Fruit fly (Drosophila melanogaster) whole organism, pupa: ENCODE measurements around the gene CG42674.

Experiments
- CG10348 ChIP-seq: fragments of 200-800 bp; sonication (Bioruptor generic); IDR thresholded peaks from 2 replicates; pipeline ENCODE4 v1.3.6; 2022; ENCODE audit warnings: missing biosample characterization, missing genetic modification characterization
- CG12605 ChIP-seq: fragments of 200-800 bp; sonication (Bioruptor generic); IDR thresholded peaks from 2 replicates; pipeline ENCODE4 v1.3.6; 2022; ENCODE audit warnings: missing biosample characterization, missing genetic modification characterization
- CG13204 ChIP-seq: fragments of 200-800 bp; sonication (Bioruptor generic); optimal IDR thresholded peaks from 2 replicates; lab custom pipeline; 2018; ENCODE audit warnings: missing biosample characterization, mild to moderate bottlenecking, missing genetic modification characterization, moderate library complexity
- CG14655 ChIP-seq: fragments of 200-800 bp; sonication (Bioruptor generic); optimal IDR thresholded peaks from 3 replicates; lab custom pipeline; 2017; ENCODE audit warnings: mild to moderate bottlenecking, missing biosample characterization, missing genetic modification reagents, missing genetic modification characterization
- CG15710 ChIP-seq: fragments of 200-800 bp; sonication (Bioruptor generic); optimal IDR thresholded peaks from 2 replicates; lab custom pipeline; 2018; ENCODE audit warnings: missing biosample characterization, mild to moderate bottlenecking, missing genetic modification characterization, moderate library complexity
- CG17806 ChIP-seq: fragments of 200-800 bp; sonication (Bioruptor generic); optimal IDR thresholded peaks from 2 replicates; lab custom pipeline; 2018; ENCODE audit warnings: missing biosample characterization, mild to moderate bottlenecking, missing genetic modification characterization, moderate library complexity
- CG32121 ChIP-seq: fragments of 200-800 bp; sonication (Bioruptor generic); IDR thresholded peaks from 2 replicates; pipeline ENCODE4 v1.3.6; 2022; ENCODE audit warnings: missing biosample characterization, missing genetic modification characterization
- CG34367 ChIP-seq: fragments of 200-800 bp; sonication (Bioruptor generic); optimal IDR thresholded peaks from 2 replicates; lab custom pipeline; 2018; ENCODE audit warnings: missing biosample characterization, mild to moderate bottlenecking, missing genetic modification characterization
- CG4496 ChIP-seq: fragments of 200-800 bp; sonication (Bioruptor generic); IDR thresholded peaks from 3 replicates; pipeline ENCODE4 v1.3.6; 2022; ENCODE audit warnings: missing biosample characterization, missing genetic modification characterization
- CG8159 ChIP-seq: fragments of 200-800 bp; sonication (Bioruptor generic); optimal IDR thresholded peaks from 3 replicates; lab custom pipeline; 2018; ENCODE audit warnings: missing biosample characterization, mild to moderate bottlenecking, missing genetic modification characterization, moderate library complexity
- CG8301 ChIP-seq: fragments of 200-800 bp; sonication (Bioruptor generic); optimal IDR thresholded peaks from 2 replicates; lab custom pipeline; 2018; ENCODE audit warnings: missing biosample characterization, mild to moderate bottlenecking, missing genetic modification characterization
- CG9948 ChIP-seq: fragments of 200-800 bp; sonication (Bioruptor generic); optimal IDR thresholded peaks from 2 replicates; lab custom pipeline; 2018; ENCODE audit warnings: missing biosample characterization, mild to moderate bottlenecking, missing genetic modification characterization, moderate library complexity
- D1 ChIP-seq: fragments of 200-800 bp; sonication (Bioruptor generic); optimal IDR thresholded peaks from 2 replicates; lab custom pipeline; 2018; ENCODE audit warnings: missing biosample characterization, mild to moderate bottlenecking, missing genetic modification characterization, moderate library complexity
- EcR ChIP-seq: fragments of 200-800 bp; sonication (Bioruptor generic); optimal IDR thresholded peaks from 3 replicates; lab custom pipeline; 2019; ENCODE audit warnings: missing biosample characterization, missing genetic modification characterization, mild to moderate bottlenecking, moderate library complexity, missing genetic modification reagents
- Ets98B ChIP-seq: fragments of 200-800 bp; sonication (Bioruptor generic); IDR thresholded peaks from 2 replicates; pipeline ENCODE4 v1.3.6; 2022; ENCODE audit warnings: missing biosample characterization, missing genetic modification characterization
- Pif1A ChIP-seq: fragments of 200-800 bp; sonication (Bioruptor generic); optimal IDR thresholded peaks from 3 replicates; lab custom pipeline; 2016; ENCODE audit warnings: missing biosample characterization, missing genetic modification characterization
- Pif1B ChIP-seq: fragments of 200-800 bp; sonication (Bioruptor generic); optimal IDR thresholded peaks from 3 replicates; lab custom pipeline; 2016; ENCODE audit warnings: missing biosample characterization, missing genetic modification characterization
- Snoo ChIP-seq: fragments of 200-800 bp; sonication (Bioruptor generic); optimal IDR thresholded peaks from 3 replicates; lab custom pipeline; 2017; ENCODE audit warnings: missing biosample characterization, mild to moderate bottlenecking, missing genetic modification characterization, inconsistent platforms
- fd96Ca ChIP-seq: fragments of 200-800 bp; sonication (Bioruptor generic); IDR thresholded peaks from 3 replicates; pipeline ENCODE4 v1.3.6; 2022; ENCODE audit warnings: missing biosample characterization, missing genetic modification characterization
- gl ChIP-seq: fragments of 200-800 bp; sonication (Bioruptor generic); optimal IDR thresholded peaks from 2 replicates; lab custom pipeline; 2018; ENCODE audit warnings: missing biosample characterization, mild to moderate bottlenecking, missing genetic modification characterization
- rn ChIP-seq: fragments of 200-800 bp; sonication (Bioruptor generic); IDR thresholded peaks from 2 replicates; pipeline ENCODE4 v1.3.6; 2022; ENCODE audit warnings: missing biosample characterization, missing genetic modification characterization

Gene CG42674

DNA sequence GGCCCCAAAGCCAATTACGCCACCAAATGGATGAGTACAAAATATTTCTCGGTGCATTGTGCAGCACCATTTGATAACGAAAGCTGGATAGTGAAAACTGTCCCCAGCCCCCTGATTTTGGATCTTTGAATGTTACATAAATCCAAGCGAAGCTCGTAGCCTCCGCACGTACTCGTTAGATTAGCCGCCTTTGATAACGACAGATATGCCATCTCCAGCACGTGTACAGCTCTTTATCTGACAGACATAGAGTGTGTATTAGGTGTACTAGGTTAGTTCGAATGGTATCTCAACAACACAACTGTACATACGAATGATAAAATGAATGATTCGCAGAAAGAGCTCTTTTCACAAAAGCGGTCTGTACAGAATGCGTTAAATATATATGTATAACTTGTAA lies 1.8 kb downstream of the CG42674 start:
- TF ChIP-seq CG8301 (no peak), CG17806 (tag; lab: Kevin White, UChicago) (no peak), CG4496 (GFP tag; lab: Robert Waterston, UW) (no peak), rn (no peak), Pif1B (GFP tag; lab: Kevin White, UChicago) (no peak), Pif1A (GFP tag; lab: Kevin White, UChicago) (no peak), CG8159 (tag; lab: Kevin White, UChicago) (no peak), CG32121 (no peak), Snoo (tag; lab: Kevin White, UChicago) (no peak), CG34367 (tag; lab: Kevin White, UChicago) (no peak), fd96Ca (GFP tag; lab: Robert Waterston, UW) (no peak), gl (tag; lab: Kevin White, UChicago) (no peak), CG15710 (tag; lab: Kevin White, UChicago) (no peak), CG14655 (no peak), CG9948 (tag; lab: Kevin White, UChicago) (no peak), CG13204 (no peak)
- TF ChIP-seq, all 21 proteins: peak for 0

DNA sequence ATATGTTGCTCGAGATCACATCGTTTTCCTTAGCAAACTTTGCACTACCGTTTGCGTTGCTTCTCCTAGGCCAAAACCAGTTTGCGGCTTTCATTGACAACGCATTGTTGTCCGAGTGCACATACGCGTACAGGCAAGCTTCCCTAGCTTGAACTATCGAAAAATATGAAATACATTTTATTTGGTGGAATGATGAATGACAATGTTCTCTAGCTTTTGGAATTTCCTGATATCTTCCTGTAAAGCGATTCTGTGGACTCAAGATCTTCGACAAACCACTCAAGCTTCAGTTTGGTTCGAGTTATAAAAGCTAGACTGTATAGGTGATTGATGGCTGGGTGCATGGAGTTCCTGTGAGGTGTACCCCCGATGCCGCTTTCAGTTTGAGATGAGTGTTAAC lies 2.2 kb downstream of the CG42674 start:
- TF ChIP-seq Snoo (tag; lab: Kevin White, UChicago), result peak; percentile 2
- peak; percentile 88 for TF ChIP-seq Ets98B (GFP tag; lab: Robert Waterston, UW)
- peak; percentile 65; the same call in 1 of the 2 replicates for TF ChIP-seq rn
- TF ChIP-seq CG4496 (GFP tag; lab: Robert Waterston, UW), result peak; percentile 90
- TF ChIP-seq CG12605 (GFP tag; lab: Robert Waterston, UW), result peak; percentile 78
- TF ChIP-seq CG14655, result peak; percentile 92
- peak; percentile 83 for TF ChIP-seq CG9948 (tag; lab: Kevin White, UChicago)
- peak; percentile 90 for TF ChIP-seq Pif1A (GFP tag; lab: Kevin White, UChicago)
- TF ChIP-seq CG10348 (GFP tag; lab: Robert Waterston, UW), result peak; percentile 50; the same call in 1 of the 2 replicates
- peak; percentile 86 for TF ChIP-seq Pif1B (GFP tag; lab: Kevin White, UChicago)
- peak; percentile 94 for TF ChIP-seq fd96Ca (GFP tag; lab: Robert Waterston, UW)
- TF ChIP-seq CG34367 (tag; lab: Kevin White, UChicago), result peak; percentile 85
- peak; percentile 86 for TF ChIP-seq CG17806 (tag; lab: Kevin White, UChicago)
- TF ChIP-seq CG8159 (tag; lab: Kevin White, UChicago), result peak; percentile 85
- TF ChIP-seq CG8301, result peak; percentile 91
- peak; percentile 88 for TF ChIP-seq CG15710 (tag; lab: Kevin White, UChicago)
- peak; percentile 73 for TF ChIP-seq D1 (tag; lab: Kevin White, UChicago)
- peak; percentile 67 for TF ChIP-seq gl (tag; lab: Kevin White, UChicago)
- TF ChIP-seq EcR, result peak; percentile 54
- TF ChIP-seq CG32121, result peak; percentile 81
- TF ChIP-seq CG13204, result peak; percentile 48

DNA sequence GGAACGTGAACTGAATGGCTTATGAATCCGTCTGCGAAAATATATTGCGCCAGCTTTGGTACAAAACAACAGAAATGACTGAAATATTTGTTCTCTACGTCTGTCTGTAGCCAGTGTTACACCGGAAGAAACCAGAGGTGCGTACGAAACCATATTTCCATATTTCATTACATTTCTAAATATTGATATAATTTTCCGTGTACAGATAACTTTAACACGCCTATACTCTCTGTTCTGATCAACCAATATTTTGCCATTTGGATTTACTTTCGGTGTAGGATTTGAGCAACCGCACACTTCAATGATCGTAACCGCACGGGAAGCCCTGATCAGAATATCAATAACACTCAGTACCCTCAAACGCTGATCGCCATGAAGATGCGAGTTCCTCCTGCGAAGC lies 3.4 kb downstream of the CG42674 start:
- TF ChIP-seq Pif1A (GFP tag; lab: Kevin White, UChicago), result peak; percentile 51
- TF ChIP-seq CG8301, result peak; percentile 56
- TF ChIP-seq CG34367 (tag; lab: Kevin White, UChicago), result peak; percentile 58
- TF ChIP-seq EcR, result no peak
- no peak for TF ChIP-seq CG12605 (GFP tag; lab: Robert Waterston, UW)
- peak; percentile 72; the same call in 2 of the 3 replicates for TF ChIP-seq fd96Ca (GFP tag; lab: Robert Waterston, UW)
- peak; percentile 78 for TF ChIP-seq CG4496 (GFP tag; lab: Robert Waterston, UW)
- peak; percentile 64 for TF ChIP-seq CG17806 (tag; lab: Kevin White, UChicago)
- TF ChIP-seq CG9948 (tag; lab: Kevin White, UChicago), result peak; percentile 54
- no peak for TF ChIP-seq gl (tag; lab: Kevin White, UChicago)
- no peak for TF ChIP-seq CG10348 (GFP tag; lab: Robert Waterston, UW)
- no peak for TF ChIP-seq rn
- TF ChIP-seq CG15710 (tag; lab: Kevin White, UChicago), result peak; percentile 57
- peak; percentile 67 for TF ChIP-seq Ets98B (GFP tag; lab: Robert Waterston, UW)
- TF ChIP-seq Snoo (tag; lab: Kevin White, UChicago), result peak; percentile 55
- TF ChIP-seq Pif1B (GFP tag; lab: Kevin White, UChicago), result peak; percentile 60
- TF ChIP-seq CG8159 (tag; lab: Kevin White, UChicago), result peak; percentile 40
- no peak for TF ChIP-seq D1 (tag; lab: Kevin White, UChicago)
- TF ChIP-seq CG32121, result peak; percentile 59; the same call in 1 of the 2 replicates
- TF ChIP-seq CG14655, result peak; percentile 71
- no peak for TF ChIP-seq CG13204

DNA sequence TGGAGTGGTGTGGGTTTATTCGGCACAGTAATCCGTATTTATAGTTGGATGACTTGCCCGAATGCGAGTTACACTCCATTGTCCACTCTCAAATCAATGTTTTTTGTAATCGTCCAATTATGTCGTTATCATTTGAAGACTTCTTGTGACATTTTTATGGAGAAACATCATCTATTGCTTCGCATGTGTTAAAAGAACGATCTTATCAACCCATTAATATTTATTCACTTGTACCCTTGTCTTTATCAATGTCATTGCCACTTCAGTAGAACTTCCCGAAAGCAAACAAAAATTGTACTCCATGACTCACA lies 4.4 kb downstream of the CG42674 start:
- no peak for TF ChIP-seq CG13204
- no peak for TF ChIP-seq EcR
- TF ChIP-seq Pif1A (GFP tag; lab: Kevin White, UChicago), result no peak
- no peak for TF ChIP-seq Pif1B (GFP tag; lab: Kevin White, UChicago)
- TF ChIP-seq CG34367 (tag; lab: Kevin White, UChicago), result no peak
- no peak for TF ChIP-seq CG12605 (GFP tag; lab: Robert Waterston, UW)
- TF ChIP-seq gl (tag; lab: Kevin White, UChicago), result no peak
- TF ChIP-seq rn, result no peak
- TF ChIP-seq CG8301, result no peak
- TF ChIP-seq fd96Ca (GFP tag; lab: Robert Waterston, UW), result no peak
- TF ChIP-seq CG14655, result no peak
- no peak for TF ChIP-seq D1 (tag; lab: Kevin White, UChicago)
- no peak for TF ChIP-seq CG17806 (tag; lab: Kevin White, UChicago)
- no peak for TF ChIP-seq Ets98B (GFP tag; lab: Robert Waterston, UW)
- TF ChIP-seq CG32121, result no peak
- no peak for TF ChIP-seq CG8159 (tag; lab: Kevin White, UChicago)
- TF ChIP-seq, all 21 proteins: peak for 0

DNA sequence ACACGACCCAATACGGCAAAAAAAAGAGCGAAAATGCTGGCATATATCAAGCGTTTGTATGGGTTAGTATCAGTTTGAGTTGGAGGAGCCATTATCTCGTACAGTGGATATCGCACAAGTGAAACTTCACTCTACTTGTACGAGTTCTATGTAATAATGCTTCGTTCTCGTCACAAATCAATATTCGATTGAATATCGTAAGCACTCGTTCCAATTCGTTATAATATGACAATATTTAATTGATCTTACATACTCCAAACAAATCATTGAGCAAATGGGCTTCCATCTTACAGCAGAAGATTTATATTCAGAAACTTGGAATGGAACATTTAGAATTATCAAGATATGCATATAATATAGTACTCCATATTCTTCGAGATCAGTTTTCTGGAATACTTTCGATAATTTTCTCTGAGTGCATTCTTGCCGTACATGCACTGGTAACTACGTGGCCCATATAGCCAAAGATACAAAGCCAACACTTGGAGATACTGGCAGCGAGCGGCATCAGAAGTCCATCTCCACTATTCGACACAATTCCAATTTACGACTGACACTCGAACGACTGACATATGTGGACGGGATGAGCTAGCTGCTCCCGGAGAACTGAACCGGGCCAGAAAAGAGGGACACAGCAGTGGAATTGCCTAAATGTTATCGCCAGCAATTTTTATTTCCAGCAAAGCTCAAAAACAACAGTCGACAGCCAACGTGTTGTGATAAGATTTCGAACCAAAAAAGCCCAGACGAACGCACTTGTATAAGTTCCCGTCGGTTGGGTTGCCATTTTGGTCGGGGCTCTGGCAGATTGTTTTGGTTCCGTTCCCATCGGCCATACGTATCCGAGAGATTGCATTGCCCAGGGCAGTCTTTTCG lies 5.0 kb downstream of the CG42674 start:
- TF ChIP-seq CG12605 (GFP tag; lab: Robert Waterston, UW) (no peak), EcR (no peak), CG8159 (tag; lab: Kevin White, UChicago) (peak; percentile 16), CG34367 (tag; lab: Kevin White, UChicago) (no peak), gl (tag; lab: Kevin White, UChicago) (no peak), CG15710 (tag; lab: Kevin White, UChicago) (peak; percentile 6), CG14655 (peak; percentile 47), CG4496 (GFP tag; lab: Robert Waterston, UW) (no peak)
